Worm (Caenorhabditis elegans): Measurements from ENCODE around the gene lgc-44.

DNA sequence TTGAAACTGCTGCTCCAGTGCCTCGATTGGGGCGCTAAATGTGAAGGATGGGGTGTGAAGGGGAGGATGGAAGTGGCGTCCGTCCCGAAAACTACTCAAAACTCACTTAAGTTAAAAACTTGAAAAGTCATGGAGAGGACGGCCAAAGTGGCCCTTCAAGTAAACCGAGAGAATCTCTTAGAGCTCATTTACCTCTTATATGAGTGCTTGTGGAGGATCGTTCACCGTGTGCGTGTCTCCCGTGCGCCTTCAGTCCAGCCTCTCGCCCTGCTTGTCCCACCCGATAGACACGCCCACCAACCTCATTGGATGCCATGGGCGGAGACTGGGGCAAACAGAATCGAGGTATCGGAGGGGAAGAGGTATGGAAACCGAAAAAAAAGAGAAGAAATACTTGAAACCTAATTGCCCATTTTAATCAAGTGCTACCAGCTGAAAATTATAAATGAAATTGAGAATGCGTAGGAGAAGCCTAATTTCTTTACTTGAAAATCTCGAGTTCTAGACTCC is 7.5 kb downstream of the lgc-44 start, which contains the start of gene ceh-27:
- TF ChIP-seq him-1 (tag; optimal IDR thresholded peaks at IDR 0.05) = no peak
- no peak for TF ChIP-seq dao-5 (tag; optimal IDR thresholded peaks at IDR 0.05)
